Worm (Caenorhabditis elegans) whole organism, late embryonic: ENCODE data around the gene mltn-11.

ENCODE experiments used
- C08G9.2 ChIP-seq: sonication (generic microtip); optimal IDR thresholded peaks from 2 replicates; lab custom pipeline; 2016; ENCODE audit warnings: mild to moderate bottlenecking, missing genetic modification characterization, moderate library complexity, missing compliant biosample characterization
- C38D4.7 ChIP-seq: fragments of 200-800 bp; sonication (Bioruptor generic); optimal IDR thresholded peaks from 2 replicates; lab custom pipeline; 2018; ENCODE audit warnings: mild to moderate bottlenecking, missing genetic modification characterization, moderate library complexity, missing compliant biosample characterization
- K09A11.1 ChIP-seq: sonication (generic microtip); optimal IDR thresholded peaks from 2 replicates; lab custom pipeline; 2017; ENCODE audit warnings: antibody characterized with exemption, mild to moderate bottlenecking, missing genetic modification characterization, missing compliant biosample characterization; ENCODE audit not compliant: insufficient read depth
- T23F11.4 ChIP-seq: fragments of 200-800 bp; sonication (Bioruptor generic); optimal IDR thresholded peaks from 2 replicates; lab custom pipeline; 2018; ENCODE audit warnings: mild to moderate bottlenecking, missing genetic modification characterization, missing compliant biosample characterization
- Y22D7AL.16 ChIP-seq: sonication (generic microtip); optimal IDR thresholded peaks from 2 replicates; lab custom pipeline; 2016; ENCODE audit warnings: missing genetic modification characterization, missing compliant biosample characterization
- ahr-1 ChIP-seq: sonication (generic microtip); optimal IDR thresholded peaks from 2 replicates; lab custom pipeline; 2016; ENCODE audit warnings: missing genetic modification characterization, missing compliant biosample characterization
- ama-1 ChIP-seq: fragments of 150-350 bp; optimal IDR thresholded peaks from 2 replicates; lab custom pipeline; 2014
- ceh-18 ChIP-seq: sonication (generic microtip); optimal IDR thresholded peaks from 2 replicates; lab custom pipeline; 2016; ENCODE audit warnings: missing genetic modification characterization, missing compliant biosample characterization
- ceh-2 ChIP-seq: sonication (generic microtip); optimal IDR thresholded peaks from 2 replicates; lab custom pipeline; 2016; ENCODE audit warnings: missing genotype, missing genetic modification characterization, missing compliant biosample characterization
- ceh-31 ChIP-seq: sonication (generic microtip); optimal IDR thresholded peaks from 2 replicates; lab custom pipeline; 2016; ENCODE audit warnings: missing genetic modification characterization, missing compliant biosample characterization
- ceh-6 ChIP-seq: fragments of 200-800 bp; sonication (Bioruptor generic); optimal IDR thresholded peaks from 2 replicates; lab custom pipeline; 2018; ENCODE audit warnings: mild to moderate bottlenecking, missing genetic modification characterization, missing compliant biosample characterization
- ceh-9 ChIP-seq: sonication (generic microtip); optimal IDR thresholded peaks from 2 replicates; lab custom pipeline; 2016; ENCODE audit warnings: mild to moderate bottlenecking, missing genetic modification characterization, inconsistent platforms, missing compliant biosample characterization
- dve-1 ChIP-seq: sonication (generic microtip); optimal IDR thresholded peaks from 2 replicates; lab custom pipeline; 2017; ENCODE audit warnings: antibody characterized with exemption, mild to moderate bottlenecking, missing genetic modification characterization, missing compliant biosample characterization
- elt-2 ChIP-seq: sonication (generic microtip); optimal IDR thresholded peaks from 2 replicates; lab custom pipeline; 2016; ENCODE audit warnings: missing genetic modification reagents, missing genetic modification characterization, missing compliant biosample characterization
- fax-1 ChIP-seq: sonication (generic microtip); optimal IDR thresholded peaks from 2 replicates; lab custom pipeline; 2016; ENCODE audit warnings: missing genotype, missing genetic modification characterization, missing compliant biosample characterization
- fkh-10 ChIP-seq: fragments of 150-350 bp; optimal IDR thresholded peaks from 2 replicates; lab custom pipeline; 2014; ENCODE audit warnings: missing biosample characterization, missing genetic modification reagents, missing genetic modification characterization
- hlh-6 ChIP-seq: sonication (generic microtip); optimal IDR thresholded peaks from 2 replicates; lab custom pipeline; 2016; ENCODE audit warnings: missing genotype, missing genetic modification characterization, missing compliant biosample characterization
- lim-6 ChIP-seq: sonication (generic microtip); optimal IDR thresholded peaks from 2 replicates; lab custom pipeline; 2016; ENCODE audit warnings: missing genetic modification characterization, missing compliant biosample characterization
- lin-11 ChIP-seq: fragments of 200-800 bp; sonication (Bioruptor generic); optimal IDR thresholded peaks from 2 replicates; lab custom pipeline; 2018; ENCODE audit warnings: mild to moderate bottlenecking, missing genetic modification characterization, missing compliant biosample characterization
- npax-4 ChIP-seq: sonication (generic microtip); optimal IDR thresholded peaks from 2 replicates; lab custom pipeline; 2016; ENCODE audit warnings: missing genetic modification characterization, missing compliant biosample characterization
- pag-3 ChIP-seq: sonication (generic microtip); optimal IDR thresholded peaks from 2 replicates; lab custom pipeline; 2016; ENCODE audit warnings: missing compliant biosample characterization, missing genetic modification characterization, borderline replicate concordance
- pat-9 ChIP-seq: fragments of 200-800 bp; sonication (Bioruptor generic); optimal IDR thresholded peaks from 2 replicates; lab custom pipeline; 2018; ENCODE audit warnings: mild to moderate bottlenecking, missing genetic modification characterization, moderate library complexity, missing compliant biosample characterization
- pax-1 ChIP-seq: fragments of 150-350 bp; optimal IDR thresholded peaks from 2 replicates; lab custom pipeline; 2014; ENCODE audit warnings: missing biosample characterization, missing genetic modification characterization
- pha-2 ChIP-seq: sonication (generic microtip); optimal IDR thresholded peaks from 2 replicates; lab custom pipeline; 2017; ENCODE audit warnings: mild to moderate bottlenecking, missing genetic modification characterization, missing compliant biosample characterization
- pha-4 ChIP-seq: fragments of 150-350 bp; optimal IDR thresholded peaks from 2 replicates; lab custom pipeline; 2018; ENCODE audit warnings: missing biosample characterization, missing genetic modification reagents, missing genetic modification characterization
- pros-1 ChIP-seq: fragments of 150-350 bp; optimal IDR thresholded peaks from 2 replicates; lab custom pipeline; 2014; ENCODE audit warnings: missing biosample characterization, missing genetic modification reagents, missing genetic modification characterization
- ref-2 ChIP-seq: sonication (generic microtip); optimal IDR thresholded peaks from 2 replicates; lab custom pipeline; 2016; ENCODE audit warnings: missing genetic modification characterization, missing compliant biosample characterization
- sox-4 ChIP-seq: sonication (generic microtip); optimal IDR thresholded peaks from 2 replicates; lab custom pipeline; 2017; ENCODE audit warnings: mild to moderate bottlenecking, missing genetic modification characterization, inconsistent platforms, missing compliant biosample characterization
- tbx-7 ChIP-seq: sonication (generic microtip); optimal IDR thresholded peaks from 2 replicates; lab custom pipeline; 2016; ENCODE audit warnings: missing genotype, missing genetic modification characterization, missing compliant biosample characterization
- ttx-3 ChIP-seq: sonication (generic microtip); optimal IDR thresholded peaks from 2 replicates; lab custom pipeline; 2016; ENCODE audit warnings: missing genetic modification reagents, missing genetic modification characterization, missing compliant biosample characterization
- unc-3 ChIP-seq, 2 experiments: fragments of 200-800 bp in 1 of 2; sonication (Bioruptor generic) in 1 of 2; sonication (generic microtip) in 1 of 2; conservative IDR thresholded peaks in 1 of 2; optimal IDR thresholded peaks in 1 of 2; 2 replicates each; pipeline versions ENCODE4 v1.3.6 to Lab custom; 2016 to 2022; ENCODE audit warnings: missing compliant biosample characterization in 2 of 2, missing genetic modification characterization in 2 of 2, missing genetic modification reagents in 1 of 2
- unc-55 ChIP-seq: sonication (generic microtip); optimal IDR thresholded peaks from 2 replicates; lab custom pipeline; 2017; ENCODE audit warnings: missing biosample characterization, missing genetic modification reagents, missing genetic modification characterization
- unc-86 ChIP-seq: sonication (generic microtip); optimal IDR thresholded peaks from 2 replicates; lab custom pipeline; 2016; ENCODE audit warnings: missing genetic modification characterization, missing compliant biosample characterization

Gene mltn-11

DNA sequence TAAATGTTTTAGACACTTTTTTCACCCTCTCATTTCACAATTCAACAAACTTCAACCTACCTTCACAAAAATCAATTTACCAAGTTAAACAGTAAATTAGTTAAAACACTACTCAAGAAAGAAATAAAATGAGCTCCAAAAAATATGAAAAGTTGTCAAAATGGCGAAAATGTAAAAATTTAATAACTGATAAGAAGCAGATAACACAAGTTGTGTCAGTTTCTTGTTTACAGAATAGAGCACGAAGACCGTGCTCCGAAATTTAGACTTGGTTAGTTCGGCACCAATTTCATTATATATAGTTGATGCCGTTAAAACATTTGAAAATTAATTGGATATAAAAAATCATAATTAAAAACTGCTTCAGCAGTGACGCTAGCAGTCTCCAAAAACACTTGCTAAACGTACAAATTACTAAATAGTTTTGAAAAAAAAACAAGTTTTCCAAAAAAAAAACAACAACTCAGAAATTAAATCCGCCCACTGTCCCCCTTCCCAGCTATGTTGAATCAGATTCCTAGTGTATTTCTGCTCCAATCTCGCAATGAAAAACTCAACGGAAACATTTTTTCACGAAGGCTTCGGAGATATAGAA lies 25.1 kb upstream of the mltn-11 start, which contains the start of gene srw-54:
srw-54 (plus strand) TSS at position 545 of the 595 bp plus-strand sequence.
- TF ChIP-seq C08G9.2 (tag; lab: Kevin White, UChicago) (no peak), K09A11.1 (tag; lab: Kevin White, UChicago) (no peak), ceh-18 (tag; lab: Kevin White, UChicago) (no peak), pha-4 (no peak), pax-1 (tag; lab: Kevin White, UChicago) (no peak)

DNA sequence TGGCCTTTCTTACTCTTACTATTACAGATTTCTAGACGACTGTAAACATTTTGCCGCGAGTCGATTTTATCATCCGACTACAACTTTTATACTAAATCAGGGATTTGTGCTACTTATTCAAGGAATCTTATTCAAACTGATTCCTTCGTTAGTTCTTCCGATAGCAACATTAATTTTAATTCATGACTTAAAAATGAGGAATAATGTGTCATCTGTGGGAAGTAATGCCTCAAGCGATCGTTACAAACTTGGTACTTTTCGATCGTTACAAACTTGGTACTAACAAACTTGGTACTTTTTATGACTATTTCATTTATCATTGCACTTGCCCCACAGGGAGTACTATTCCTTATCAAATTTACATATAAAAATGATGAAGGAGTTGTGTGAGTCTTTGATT lies 18.5 kb upstream of the mltn-11 start, which contains the start of gene Y70C5A.4:
Y70C5A.4 (plus strand) TSS at position 301 of the 400 bp plus-strand sequence.
- TF ChIP-seq pros-1 (tag; lab: Kevin White, UChicago) (no peak), fax-1 (no peak), ceh-2 (tag; lab: Kevin White, UChicago) (no peak), pat-9 (tag; lab: Kevin White, UChicago) (no peak), ceh-18 (tag; lab: Kevin White, UChicago) (no peak), fkh-10 (GFP tag; lab: Kevin White, UChicago) (no peak), K09A11.1 (tag; lab: Kevin White, UChicago) (no peak), sox-4 (no peak), ceh-6 (GFP tag; lab: Kevin White, UChicago) (no peak), Y22D7AL.16 (no peak), unc-55 (GFP tag; lab: Kevin White, UChicago) (no peak)
- TF ChIP-seq, all 69 proteins: peak for 0

DNA sequence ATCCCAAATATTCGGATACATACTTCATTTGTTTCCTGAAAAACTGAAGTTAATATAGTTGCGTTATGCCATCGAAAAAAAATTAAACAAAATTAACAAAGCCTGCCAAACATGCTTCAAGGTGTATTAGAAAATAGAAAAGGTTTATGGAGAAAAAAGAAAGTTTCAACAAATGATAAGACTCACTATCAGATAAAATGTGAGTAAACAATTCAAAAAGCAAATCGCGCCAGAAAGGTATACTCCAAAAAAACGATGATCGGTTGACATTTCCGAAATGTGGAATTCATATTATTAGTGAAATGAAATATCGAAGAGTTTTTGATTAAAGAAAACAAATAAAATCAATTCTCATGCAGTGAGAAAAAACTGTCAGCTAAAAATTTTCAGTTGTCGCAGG lies 15.1 kb upstream of the mltn-11 start, which contains the start of gene Y70C5A.3:
Y70C5A.3 (minus strand) TSS at position 50 of the 400 bp plus-strand sequence.
- TF ChIP-seq K09A11.1 (tag; lab: Kevin White, UChicago) (no peak), pax-1 (tag; lab: Kevin White, UChicago) (no peak), pha-2 (tag; lab: Kevin White, UChicago) (no peak), dve-1 (tag; lab: Kevin White, UChicago) (no peak), unc-55 (GFP tag; lab: Kevin White, UChicago) (no peak), ceh-31 (tag; lab: Kevin White, UChicago) (no peak), C38D4.7 (GFP tag; lab: Kevin White, UChicago) (no peak), pha-4 (no peak), pat-9 (tag; lab: Kevin White, UChicago) (no peak), ttx-3 (tag; lab: Kevin White, UChicago) (no peak), sox-4 (no peak), ref-2 (tag; lab: Kevin White, UChicago) (no peak), tbx-7 (tag; lab: Kevin White, UChicago) (no peak), ahr-1 (tag; lab: Kevin White, UChicago) (no peak), unc-86 (tag; lab: Kevin White, UChicago) (no peak)

DNA sequence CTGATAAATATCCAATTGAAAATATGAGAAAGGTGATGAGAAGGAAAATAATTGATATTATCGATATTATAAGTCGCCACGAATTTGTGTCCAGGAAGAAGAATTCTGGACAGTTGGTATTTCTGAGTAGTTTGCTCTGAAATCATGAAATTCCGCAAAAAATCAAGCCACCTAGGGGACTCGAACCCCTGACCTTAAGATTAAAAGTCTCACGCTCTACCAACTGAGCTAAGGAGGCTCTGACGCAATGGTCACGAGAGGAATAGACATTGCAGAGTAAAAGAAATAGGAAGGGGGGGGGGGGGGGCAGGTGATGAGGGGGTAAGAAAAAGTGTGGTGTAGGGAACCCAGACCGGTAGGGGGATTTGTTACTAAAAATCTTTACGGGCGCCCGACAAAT lies 14.1 kb upstream of the mltn-11 start:
- peak; percentile 57 for TF ChIP-seq ceh-6 (GFP tag; lab: Kevin White, UChicago)
- TF ChIP-seq lin-11 (tag; lab: Kevin White, UChicago): peak; percentile 45
- TF ChIP-seq unc-3 (GFP tag; conservative IDR thresholded peaks at IDR 0.05; lab: Robert Waterston, UW): no peak
- TF ChIP-seq unc-3 (tag; optimal IDR thresholded peaks at IDR 0.05; lab: Kevin White, UChicago): no peak
- no peak for TF ChIP-seq npax-4 (tag; lab: Kevin White, UChicago)
- no peak for TF ChIP-seq T23F11.4 (GFP tag; lab: Kevin White, UChicago)
- peak; percentile 56 for TF ChIP-seq ttx-3 (tag; lab: Kevin White, UChicago)
- TF ChIP-seq elt-2: peak; percentile 26
- peak; percentile 24 for TF ChIP-seq pat-9 (tag; lab: Kevin White, UChicago)
- TF ChIP-seq lim-6 (tag; lab: Kevin White, UChicago): no peak

DNA sequence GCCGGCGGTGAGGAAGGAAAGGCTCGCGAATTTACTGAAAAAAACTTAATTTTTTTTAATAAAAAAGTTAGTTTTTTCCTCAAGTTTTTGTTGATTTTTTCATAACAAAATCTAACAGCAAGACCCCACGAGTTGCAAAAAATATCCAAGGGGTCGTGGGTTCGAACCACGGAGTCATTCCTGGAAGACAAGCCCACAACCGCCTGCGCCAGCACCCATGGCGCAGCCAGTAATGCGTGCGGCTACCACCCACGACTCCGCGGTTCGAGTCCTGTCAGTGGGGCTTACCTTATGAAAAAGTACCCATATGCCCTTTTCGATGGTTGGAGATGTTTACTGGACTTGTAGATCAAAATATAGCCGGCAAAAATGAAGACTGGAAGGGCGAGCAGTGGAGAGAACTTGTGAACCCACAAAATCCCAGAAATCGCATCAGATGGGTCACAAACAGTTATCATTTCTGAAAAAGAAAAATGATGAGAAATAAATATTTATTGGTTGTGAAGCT lies 13.2 kb upstream of the mltn-11 start, which contains the start of gene Y70C5A.2:
Y70C5A.2 (minus strand) TSS at position 458 of the 508 bp plus-strand sequence.
- TF ChIP-seq hlh-6 (tag; lab: Kevin White, UChicago): no peak
- no peak for TF ChIP-seq sox-4
- no peak for TF ChIP-seq ama-1 (lab: Kevin White, UChicago)
- TF ChIP-seq pag-3 (tag; lab: Kevin White, UChicago): peak; percentile 82
- TF ChIP-seq ceh-9: no peak
